Worm (Caenorhabditis elegans): ENCODE measurements around the gene C01F1.5.

The C01F1.5 gene

ce11 chrII:4321766-4322165, 40.1 kb upstream of the C01F1.5 start, which contains the start of gene Y52E8A.1:
Gene Y52E8A.1 (plus strand): TSS chrII:4322066.
- TF ChIP-seq snpc-4 (tag; optimal IDR thresholded peaks at IDR 0.05), result no peak
- TF ChIP-seq ces-1 (GFP tag; optimal IDR thresholded peaks at IDR 0.05), result no peak
- no peak for TF ChIP-seq sptf-1 (tag; optimal IDR thresholded peaks at IDR 0.05)
- no peak for TF ChIP-seq elt-3 (tag; optimal IDR thresholded peaks at IDR 0.05)
- TF ChIP-seq mab-5 (tag; optimal IDR thresholded peaks at IDR 0.05), result no peak
- TF ChIP-seq nhr-12 (tag; optimal IDR thresholded peaks at IDR 0.05), result no peak

DNA sequence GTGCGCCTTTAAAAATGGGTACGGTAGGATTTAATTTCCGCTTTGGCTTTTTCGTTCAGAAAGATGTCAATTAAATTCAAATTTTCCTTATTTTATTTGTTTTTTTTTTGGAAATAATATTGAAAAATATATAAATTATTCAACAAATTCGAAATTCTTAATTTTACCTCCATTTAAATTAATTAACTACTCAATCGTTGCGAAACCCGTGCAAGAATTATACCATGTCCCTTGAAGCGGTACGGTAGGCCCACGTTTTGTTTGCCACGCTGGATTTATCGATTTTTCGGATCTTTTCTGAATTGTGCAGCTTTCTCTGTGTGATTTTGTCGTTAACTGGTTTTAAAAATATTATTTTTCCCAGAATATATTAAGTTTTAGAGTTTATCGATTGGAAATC, 38.8 kb upstream of the C01F1.5 start, which contains the start of gene Y52E8A.2:
Gene Y52E8A.2 (plus strand): TSS at position 382 of the 400 bp plus-strand sequence.
- TF ChIP-seq mab-5 (tag; optimal IDR thresholded peaks at IDR 0.05) (no peak), bed-3 (GFP tag; optimal IDR thresholded peaks at IDR 0.05) (no peak), mep-1 (tag; optimal IDR thresholded peaks at IDR 0.05) (no peak), ztf-11 (tag; optimal IDR thresholded peaks at IDR 0.05) (no peak), ham-2 (GFP tag; optimal IDR thresholded peaks at IDR 0.05) (no peak), hlh-1 (tag; optimal IDR thresholded peaks at IDR 0.05) (no peak), pha-4 (tag; optimal IDR thresholded peaks at IDR 0.05) (no peak), lsy-2 (tag; optimal IDR thresholded peaks at IDR 0.05) (no peak), elt-3 (tag; optimal IDR thresholded peaks at IDR 0.05) (no peak), nhr-2 (tag; optimal IDR thresholded peaks at IDR 0.05) (no peak), M03D4.4 (tag; optimal IDR thresholded peaks at IDR 0.05) (no peak), nhr-28 (tag; optimal IDR thresholded peaks at IDR 0.05) (no peak), ces-1 (GFP tag; optimal IDR thresholded peaks at IDR 0.05) (no peak), drap-1 (GFP tag; optimal IDR thresholded peaks at IDR 0.05) (no peak), unc-39 (tag; optimal IDR thresholded peaks at IDR 0.05) (no peak)

- TF ChIP-seq tbx-8 (GFP tag; optimal IDR thresholded peaks at IDR 0.05) (no peak), snpc-4 (tag; optimal IDR thresholded peaks at IDR 0.05) (no peak), blmp-1 (tag; optimal IDR thresholded peaks at IDR 0.05) (no peak), unc-39 (tag; optimal IDR thresholded peaks at IDR 0.05) (no peak), nhr-237 (tag; optimal IDR thresholded peaks at IDR 0.05) (no peak), ces-1 (GFP tag; optimal IDR thresholded peaks at IDR 0.05) (no peak), ceh-83 (GFP tag; optimal IDR thresholded peaks at IDR 0.05) (no peak), lin-32 (GFP tag; optimal IDR thresholded peaks at IDR 0.05) (no peak), unc-62 (GFP tag; optimal IDR thresholded peaks at IDR 0.05) (no peak), elt-1 (tag; optimal IDR thresholded peaks at IDR 0.05; ENCODE audit: borderline replicate concordance, insufficient read depth) (no peak), elt-3 (tag; optimal IDR thresholded peaks at IDR 0.05) (no peak), ztf-11 (tag; optimal IDR thresholded peaks at IDR 0.05) (no peak), nhr-2 (tag; optimal IDR thresholded peaks at IDR 0.05) (no peak), bed-3 (GFP tag; optimal IDR thresholded peaks at IDR 0.05) (no peak), flh-1 (GFP tag; optimal IDR thresholded peaks at IDR 0.05) (no peak), pha-4 (tag; optimal IDR thresholded peaks at IDR 0.05) (no peak), M03D4.4 (tag; optimal IDR thresholded peaks at IDR 0.05) (no peak), mep-1 (tag; optimal IDR thresholded peaks at IDR 0.05) (no peak), mls-2 (tag; optimal IDR thresholded peaks at IDR 0.05) (no peak), unc-120 (tag; optimal IDR thresholded peaks at IDR 0.05; ENCODE audit: poor library complexity, severe bottlenecking) (no peak)
These were observed 37.9 kb upstream of the C01F1.5 start, which contains the start of gene Y52E8A.6 for ce11 chrII:4319537-4320019. Gene Y52E8A.6 (minus strand): TSS chrII:4319969.

DNA sequence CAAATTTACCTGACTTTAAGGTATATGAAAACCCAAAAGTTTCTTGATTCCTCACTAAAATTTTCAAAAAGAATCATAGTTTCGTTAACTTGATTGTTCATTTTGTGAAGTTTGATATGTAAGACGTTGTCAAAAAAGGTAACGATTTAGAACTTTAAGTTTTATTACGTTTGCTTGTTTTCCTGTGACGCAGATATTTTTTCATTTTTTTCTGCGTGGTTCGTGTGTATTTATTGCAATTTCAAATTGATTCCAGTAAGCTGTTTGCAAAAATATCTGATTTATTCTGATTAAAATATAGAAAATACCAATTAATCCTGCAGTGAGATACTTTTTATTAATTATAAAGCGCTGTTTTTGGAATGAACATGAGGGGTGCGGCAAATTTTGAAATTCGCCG, 34.4 kb upstream of the C01F1.5 start, which contains the start of gene srw-40:
Gene srw-40 (minus strand): TSS at position 101 of the 400 bp plus-strand sequence.
- TF ChIP-seq lsy-2 (tag; optimal IDR thresholded peaks at IDR 0.05) (no peak), ham-2 (GFP tag; optimal IDR thresholded peaks at IDR 0.05) (no peak), elt-1 (tag; optimal IDR thresholded peaks at IDR 0.05; ENCODE audit: borderline replicate concordance, insufficient read depth) (no peak), nhr-12 (tag; optimal IDR thresholded peaks at IDR 0.05) (no peak), lin-32 (GFP tag; optimal IDR thresholded peaks at IDR 0.05) (no peak), M03D4.4 (tag; optimal IDR thresholded peaks at IDR 0.05) (no peak), cnd-1 (tag; optimal IDR thresholded peaks at IDR 0.05) (no peak), unc-62 (GFP tag; optimal IDR thresholded peaks at IDR 0.05) (no peak), blmp-1 (tag; optimal IDR thresholded peaks at IDR 0.05) (no peak), pha-4 (tag; optimal IDR thresholded peaks at IDR 0.05) (no peak), ztf-11 (tag; optimal IDR thresholded peaks at IDR 0.05) (no peak), ces-1 (GFP tag; optimal IDR thresholded peaks at IDR 0.05) (no peak), unc-120 (tag; optimal IDR thresholded peaks at IDR 0.05; ENCODE audit: poor library complexity, severe bottlenecking) (no peak), bed-3 (GFP tag; optimal IDR thresholded peaks at IDR 0.05) (no peak), nhr-2 (tag; optimal IDR thresholded peaks at IDR 0.05) (no peak), zip-8 (tag; optimal IDR thresholded peaks at IDR 0.05) (no peak), flh-1 (GFP tag; optimal IDR thresholded peaks at IDR 0.05) (no peak), drap-1 (GFP tag; optimal IDR thresholded peaks at IDR 0.05) (no peak), mab-5 (tag; optimal IDR thresholded peaks at IDR 0.05) (no peak), mep-1 (tag; optimal IDR thresholded peaks at IDR 0.05) (no peak)
